Fruit fly (Drosophila melanogaster) whole organism, adult: Measurements from ENCODE around the gene unc79.

Experiments used
- CG11617 ChIP-seq: fragments of 200-800 bp; sonication (Bioruptor generic); optimal IDR thresholded peaks from 2 replicates; lab custom pipeline; 2017; ENCODE audit warnings: mild to moderate bottlenecking, missing biosample characterization, missing genetic modification reagents, missing genetic modification characterization
- CG12768 ChIP-seq: fragments of 200-800 bp; sonication (Bioruptor generic); optimal IDR thresholded peaks from 2 replicates; lab custom pipeline; 2017; ENCODE audit warnings: missing biosample characterization, missing genetic modification characterization, mild to moderate bottlenecking, moderate library complexity, missing genetic modification reagents
- Clk ChIP-seq: fragments of 200-800 bp; sonication (Bioruptor generic); optimal IDR thresholded peaks from 2 replicates; lab custom pipeline; 2017; ENCODE audit warnings: missing biosample characterization, missing genetic modification characterization
- Hr96 ChIP-seq: fragments of 200-800 bp; sonication (Bioruptor generic); optimal IDR thresholded peaks from 2 replicates; lab custom pipeline; 2016; ENCODE audit warnings: missing biosample characterization, missing genetic modification characterization
- bab1 ChIP-seq: fragments of 200-800 bp; sonication (Bioruptor generic); optimal IDR thresholded peaks from 3 replicates; lab custom pipeline; 2019; ENCODE audit warnings: missing biosample characterization, mild to moderate bottlenecking, missing genetic modification characterization, moderate library complexity
- cnc ChIP-seq, 2 experiments: fragments of >200 bp; optimal IDR thresholded peaks; 2 replicates each; lab custom pipeline; 2017
- pad ChIP-seq: fragments of 200-800 bp; sonication (Bioruptor generic); optimal IDR thresholded peaks from 3 replicates; lab custom pipeline; 2017; ENCODE audit warnings: missing biosample characterization, missing genetic modification characterization, mild to moderate bottlenecking, moderate library complexity, missing genetic modification reagents
- tj ChIP-seq: fragments of 200-800 bp; sonication (Bioruptor generic); optimal IDR thresholded peaks from 3 replicates; lab custom pipeline; 2017; ENCODE audit warnings: missing biosample characterization, mild to moderate bottlenecking, missing genetic modification characterization, moderate library complexity

DNA sequence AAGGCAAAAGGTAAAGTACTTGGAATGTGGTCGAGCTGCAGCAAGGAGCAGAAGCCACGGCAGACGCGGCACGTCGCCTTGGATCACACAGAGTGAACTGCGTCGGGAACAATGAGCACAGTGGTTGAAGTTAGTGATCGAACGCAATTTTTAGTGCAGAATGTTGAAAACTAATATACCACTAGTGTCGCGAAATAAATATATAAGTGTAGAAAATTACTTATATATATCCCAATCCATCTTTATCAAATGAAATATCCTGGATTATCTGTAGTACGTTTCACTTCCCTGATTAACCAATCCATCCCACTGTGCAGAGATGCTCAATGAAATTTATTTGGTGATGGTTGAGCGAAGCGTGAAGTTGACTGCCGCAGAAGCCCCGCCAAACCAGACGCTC lies 40.6 kb upstream of the unc79 start:
- TF ChIP-seq Clk, result no peak
- TF ChIP-seq CG11617 (GFP tag; lab: Kevin White, UChicago), result no peak
- TF ChIP-seq tj (GFP tag; lab: Kevin White, UChicago), result no peak
- TF ChIP-seq cnc (optimal IDR thresholded peaks at IDR 0.05; lab: Kevin White, UChicago), result no peak
- no peak for TF ChIP-seq pad (GFP tag; lab: Kevin White, UChicago)
- TF ChIP-seq Hr96 (GFP tag; lab: Kevin White, UChicago), result no peak
- no peak for TF ChIP-seq CG12768 (GFP tag; lab: Kevin White, UChicago)
- TF ChIP-seq bab1, result no peak
